Worm (Caenorhabditis elegans): ENCODE measurements around the gene mrpl-45.

mrpl-45 gene

DNA sequence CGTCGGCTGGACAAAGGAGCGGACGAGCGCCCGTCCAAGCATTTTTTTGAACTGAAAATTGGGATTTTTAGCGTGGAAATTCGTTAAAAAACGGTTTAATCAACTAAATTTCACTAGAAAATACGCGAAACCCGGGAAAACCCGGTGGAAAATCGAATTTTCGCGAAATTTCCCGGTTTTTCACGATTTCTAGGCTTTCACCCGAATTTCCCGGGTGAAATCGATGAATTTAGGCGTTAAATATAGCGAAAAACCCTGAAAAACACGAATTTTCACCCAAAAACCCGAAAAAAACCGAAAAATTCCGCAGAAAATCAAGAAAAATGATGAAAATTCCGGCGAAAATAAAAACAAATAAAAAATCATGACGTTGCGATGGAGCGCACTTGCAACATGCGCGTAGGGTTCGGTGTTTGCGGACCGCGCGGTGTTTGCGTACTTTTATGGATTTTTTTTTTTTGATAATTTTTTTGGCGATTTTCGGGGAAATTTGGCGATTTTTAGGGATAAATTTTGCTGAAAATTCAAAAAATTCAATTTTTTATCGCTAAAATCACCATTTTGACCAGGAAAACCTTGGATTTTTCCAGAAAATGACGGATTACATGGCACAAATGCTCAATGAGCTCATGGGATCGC lies at the start of gene mrpl-45, which contains the start of gene Y119D3B.12:
mrpl-45 (minus strand) TSS at position 51 of the 639 bp plus-strand sequence.
Y119D3B.12 (plus strand) TSS at position 589 of the 639 bp plus-strand sequence.
- TF ChIP-seq alr-1 (tag; optimal IDR thresholded peaks at IDR 0.05; ENCODE audit: borderline replicate concordance) (no peak), mef-2 (tag; optimal IDR thresholded peaks at IDR 0.05) (no peak), C34B4.2 (tag; optimal IDR thresholded peaks at IDR 0.05) (no peak), lin-15B (tag; optimal IDR thresholded peaks at IDR 0.05) (peak; percentile 92), irx-1 (tag; optimal IDR thresholded peaks at IDR 0.05) (peak; percentile 82), nhr-11 (tag; optimal IDR thresholded peaks at IDR 0.05) (peak; percentile 36), rnt-1 (tag; optimal IDR thresholded peaks at IDR 0.05) (no peak), ets-5 (GFP tag; IDR thresholded peaks at IDR 0.05) (no peak), C04F5.9 (tag; optimal IDR thresholded peaks at IDR 0.05) (peak; percentile 35), mep-1 (tag; optimal IDR thresholded peaks at IDR 0.05) (peak; percentile 91), efl-1 (optimal IDR thresholded peaks at IDR 0.05) (peak; percentile 86), efl-1 (GFP tag; optimal IDR thresholded peaks at IDR 0.05 in 1 of 2) (peak; percentile 85 to 98), nhr-28 (tag; optimal IDR thresholded peaks at IDR 0.05) (no peak), C16A3.4 (tag; optimal IDR thresholded peaks at IDR 0.05) (peak; percentile 72), pag-3 (tag; optimal IDR thresholded peaks at IDR 0.05; ENCODE audit: borderline replicate concordance, insufficient read depth) (no peak), lin-13 (GFP tag; optimal IDR thresholded peaks at IDR 0.05) (peak; percentile 71), elt-3 (tag; optimal IDR thresholded peaks at IDR 0.05) (peak in 2 of 6 experiments; percentile 67 to 79), lsy-2 (tag; optimal IDR thresholded peaks at IDR 0.05) (peak; percentile 86 to 89), zip-4 (GFP tag; optimal IDR thresholded peaks at IDR 0.05) (peak; percentile 17), elt-2 (tag; optimal IDR thresholded peaks at IDR 0.05) (peak; percentile 11), hlh-4 (tag; optimal IDR thresholded peaks at IDR 0.05) (no peak), egl-13 (tag; optimal IDR thresholded peaks at IDR 0.05) (no peak), unc-30 (tag; optimal IDR thresholded peaks at IDR 0.05) (peak; percentile 40), vab-15 (tag; optimal IDR thresholded peaks at IDR 0.05) (no peak), grh-1 (GFP tag; IDR thresholded peaks at IDR 0.05) (peak; percentile 67), fkh-8 (tag; optimal IDR thresholded peaks at IDR 0.05) (peak; percentile 46), ama-1 (optimal IDR thresholded peaks at IDR 0.05) (no peak), skn-1 (tag; optimal IDR thresholded peaks at IDR 0.05) (peak; percentile 97), F16B12.6 (tag; optimal IDR thresholded peaks at IDR 0.05) (peak; percentile 97), unc-98 (GFP tag; IDR thresholded peaks at IDR 0.05) (peak; percentile 40; the same call in 1 of the 2 replicates), swsn-7 (tag; optimal IDR thresholded peaks at IDR 0.05) (peak; percentile 81), snpc-4 (tag; optimal IDR thresholded peaks at IDR 0.05) (peak; percentile 50), xbp-1 (tag; optimal IDR thresholded peaks at IDR 0.05) (peak; percentile 85), ceh-82 (tag; optimal IDR thresholded peaks at IDR 0.05) (peak; percentile 86 to 93 (median 91)), ceh-90 (tag; optimal IDR thresholded peaks at IDR 0.05) (no peak), lin-39 (tag; optimal IDR thresholded peaks at IDR 0.05) (peak; percentile 75), unc-86 (tag; optimal IDR thresholded peaks at IDR 0.05) (peak; percentile 78), snu-23 (GFP tag; optimal IDR thresholded peaks at IDR 0.05) (peak; percentile 90), nhr-77 (tag; optimal IDR thresholded peaks at IDR 0.05) (peak; percentile 53), sptf-1 (tag; optimal IDR thresholded peaks at IDR 0.05) (no peak), sup-37 (GFP tag; optimal IDR thresholded peaks at IDR 0.05) (peak; percentile 50), fkh-4 (tag; optimal IDR thresholded peaks at IDR 0.05; ENCODE audit: borderline replicate concordance) (no peak), mab-9 (GFP tag; IDR thresholded peaks at IDR 0.05) (0 out of 2 replicates have a peak, but pooled peaks have one; percentile 52), fkh-10 (GFP tag; optimal IDR thresholded peaks at IDR 0.05) (peak; percentile 69), nhr-76 (tag; optimal IDR thresholded peaks at IDR 0.05) (no peak), fos-1 (tag; optimal IDR thresholded peaks at IDR 0.05) (peak; percentile 48), unc-130 (tag; optimal IDR thresholded peaks at IDR 0.05) (peak; percentile 53), nhr-84 (tag; optimal IDR thresholded peaks at IDR 0.05) (no peak), ztf-11 (tag; optimal IDR thresholded peaks at IDR 0.05) (peak; percentile 5 to 52), ceh-8 (GFP tag; optimal IDR thresholded peaks at IDR 0.05) (peak; percentile 41), mdl-1 (tag; optimal IDR thresholded peaks at IDR 0.05) (peak in 1 of 2 experiments; percentile 68), nhr-19 (GFP tag; conservative IDR thresholded peaks at IDR 0.05) (peak; percentile 77), sox-4 (tag; optimal IDR thresholded peaks at IDR 0.05) (peak; percentile 54)
